Fruit fly (Drosophila melanogaster): ENCODE measurements around the gene CG7432.

Gene CG7432

DNA sequence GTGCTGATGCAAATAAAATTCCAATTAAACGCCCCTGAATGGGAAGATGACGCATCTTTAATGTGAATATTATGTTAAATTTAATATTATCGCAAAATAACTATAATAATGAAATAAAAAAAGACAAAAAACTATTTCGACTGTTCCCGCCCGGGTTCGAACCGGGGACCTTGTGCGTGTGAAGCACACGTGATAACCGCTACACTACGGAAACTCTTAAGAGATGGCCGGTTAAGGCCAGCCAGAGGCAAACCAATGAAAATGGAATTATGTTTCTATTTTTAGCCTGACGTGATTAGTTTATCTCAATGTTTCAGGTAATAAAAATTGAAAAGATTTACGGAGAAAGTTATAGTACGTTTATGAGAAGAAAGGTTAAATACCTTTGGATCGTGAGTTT, 7.3 kb downstream of the CG7432 start:
- TF ChIP-seq foxo (GFP tag; optimal IDR thresholded peaks at IDR 0.05) (no peak), GATAd (GFP tag; optimal IDR thresholded peaks at IDR 0.05) (no peak), br (GFP tag; optimal IDR thresholded peaks at IDR 0.05) (no peak), dsf (GFP tag; optimal IDR thresholded peaks at IDR 0.05; ENCODE audit: borderline replicate concordance) (no peak), Jra (GFP tag; optimal IDR thresholded peaks at IDR 0.05) (no peak), CG32264 (GFP tag; optimal IDR thresholded peaks at IDR 0.05) (no peak), Abd-B (GFP tag; optimal IDR thresholded peaks at IDR 0.05) (no peak), rgr (GFP tag; optimal IDR thresholded peaks at IDR 0.05) (no peak), Rel (GFP tag; optimal IDR thresholded peaks at IDR 0.05) (no peak), Rel (tag; optimal IDR thresholded peaks at IDR 0.05) (no peak), ey (GFP tag; optimal IDR thresholded peaks at IDR 0.05) (no peak), jim (GFP tag; optimal IDR thresholded peaks at IDR 0.05) (no peak), Mio (GFP tag; optimal IDR thresholded peaks at IDR 0.05) (no peak), lola (GFP tag; optimal IDR thresholded peaks at IDR 0.05) (no peak)

DNA sequence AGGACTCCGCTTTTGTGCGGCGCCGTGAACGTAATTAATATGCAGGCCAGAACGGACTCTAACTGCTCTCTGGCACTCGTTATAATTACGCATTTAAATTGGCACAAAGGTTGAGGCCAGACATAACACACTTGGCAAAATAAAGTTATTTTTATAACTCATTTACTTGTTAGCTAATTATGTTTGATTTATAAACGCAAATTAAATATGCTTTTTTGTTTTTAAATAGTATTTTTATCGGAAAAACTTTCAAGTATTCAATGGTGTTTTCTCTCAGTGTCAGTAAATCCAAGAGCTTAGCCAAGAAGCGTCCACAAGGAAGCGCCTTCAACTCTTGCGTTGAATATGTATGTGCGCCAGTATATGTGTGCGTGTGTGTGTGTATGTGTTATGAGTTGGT, 8.1 kb downstream of the CG7432 start:
- TF ChIP-seq dmrt93B (GFP tag; optimal IDR thresholded peaks at IDR 0.05) (no peak), Abd-B (GFP tag; optimal IDR thresholded peaks at IDR 0.05) (no peak), fru (GFP tag; optimal IDR thresholded peaks at IDR 0.05) (no peak), Jra (GFP tag; optimal IDR thresholded peaks at IDR 0.05) (no peak), Myc (optimal IDR thresholded peaks at IDR 0.05) (no peak), foxo (GFP tag; optimal IDR thresholded peaks at IDR 0.05) (peak in 1 of 2 experiments; percentile 32), Sp1 (GFP tag; optimal IDR thresholded peaks at IDR 0.05) (no peak), Rel (GFP tag; optimal IDR thresholded peaks at IDR 0.05) (no peak), Rel (tag; optimal IDR thresholded peaks at IDR 0.05) (no peak), brk (GFP tag; optimal IDR thresholded peaks at IDR 0.05) (no peak), CG32264 (GFP tag; optimal IDR thresholded peaks at IDR 0.05) (no peak), Hr78 (GFP tag; optimal IDR thresholded peaks at IDR 0.05) (no peak), GATAd (GFP tag; optimal IDR thresholded peaks at IDR 0.05) (no peak), psq (GFP tag; optimal IDR thresholded peaks at IDR 0.05) (no peak), OdsH (GFP tag; optimal IDR thresholded peaks at IDR 0.05) (no peak), ey (GFP tag; optimal IDR thresholded peaks at IDR 0.05) (peak; percentile 30), CG9705 (GFP tag; optimal IDR thresholded peaks at IDR 0.05) (no peak), woc (GFP tag; optimal IDR thresholded peaks at IDR 0.05) (no peak), br (GFP tag; optimal IDR thresholded peaks at IDR 0.05) (peak; percentile 8), Dfd (GFP tag; optimal IDR thresholded peaks at IDR 0.05) (no peak), jim (GFP tag; optimal IDR thresholded peaks at IDR 0.05) (no peak), dsf (GFP tag; optimal IDR thresholded peaks at IDR 0.05; ENCODE audit: borderline replicate concordance) (no peak), CrebA (GFP tag; optimal IDR thresholded peaks at IDR 0.05; ENCODE audit: borderline replicate concordance) (no peak), Mio (GFP tag; optimal IDR thresholded peaks at IDR 0.05) (no peak), rgr (GFP tag; optimal IDR thresholded peaks at IDR 0.05) (no peak), usp (GFP tag; optimal IDR thresholded peaks at IDR 0.05) (no peak), N (GFP tag; optimal IDR thresholded peaks at IDR 0.05) (no peak), Hnf4 (GFP tag; optimal IDR thresholded peaks at IDR 0.05) (no peak), Hr83 (GFP tag; optimal IDR thresholded peaks at IDR 0.05; ENCODE audit: poor library complexity, severe bottlenecking) (no peak), h (GFP tag; optimal IDR thresholded peaks at IDR 0.05) (peak; percentile 28), HLH106 (tag; optimal IDR thresholded peaks at IDR 0.05) (no peak), Vsx2 (GFP tag; optimal IDR thresholded peaks at IDR 0.05; ENCODE audit: partially characterized antibody) (no peak)

DNA sequence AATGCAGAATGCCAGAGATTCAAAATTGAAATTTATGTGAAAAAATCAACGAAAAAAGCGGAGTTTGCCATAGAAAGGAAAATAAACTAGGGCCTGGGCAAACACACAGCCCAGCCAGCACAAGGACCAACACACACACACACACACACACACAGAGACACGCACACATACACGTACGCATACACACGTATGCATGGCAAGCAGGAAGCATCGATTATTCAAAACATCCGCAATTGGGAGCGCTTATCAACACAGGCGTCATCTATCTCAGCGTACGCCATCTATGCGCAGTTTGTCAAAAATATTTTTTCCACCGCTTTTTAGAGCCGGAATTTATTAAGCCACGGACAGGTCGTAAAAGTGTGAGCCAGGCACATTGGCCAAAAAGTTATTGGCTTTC, 15.0 kb downstream of the CG7432 start:
- no peak for TF ChIP-seq Rel (GFP tag; optimal IDR thresholded peaks at IDR 0.05)
- TF ChIP-seq Rel (tag; optimal IDR thresholded peaks at IDR 0.05), result no peak
- peak; percentile 51 for TF ChIP-seq Dfd (GFP tag; optimal IDR thresholded peaks at IDR 0.05)

DNA sequence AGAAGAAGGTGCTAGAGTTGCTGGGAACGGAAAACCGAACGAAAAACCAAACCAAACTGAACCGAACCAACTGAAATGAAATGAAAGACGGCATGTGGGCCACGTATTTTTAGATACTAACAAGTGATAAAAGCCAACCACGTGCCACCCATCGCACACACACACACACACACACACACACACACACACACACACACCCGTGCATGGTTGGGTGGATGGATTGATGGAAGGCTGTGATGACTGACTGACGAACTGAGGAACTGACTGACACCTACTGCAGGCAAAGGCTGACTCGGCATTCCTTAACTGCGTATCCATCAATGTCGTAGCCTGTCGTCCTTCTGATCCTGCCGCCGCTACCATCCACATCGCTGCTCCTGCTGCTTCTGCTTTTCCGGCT, 17.6 kb downstream of the CG7432 start:
- TF ChIP-seq Vsx2 (GFP tag; optimal IDR thresholded peaks at IDR 0.05; ENCODE audit: partially characterized antibody) (no peak), Dfd (GFP tag; optimal IDR thresholded peaks at IDR 0.05) (peak; percentile 56), h (GFP tag; optimal IDR thresholded peaks at IDR 0.05) (no peak)

DNA sequence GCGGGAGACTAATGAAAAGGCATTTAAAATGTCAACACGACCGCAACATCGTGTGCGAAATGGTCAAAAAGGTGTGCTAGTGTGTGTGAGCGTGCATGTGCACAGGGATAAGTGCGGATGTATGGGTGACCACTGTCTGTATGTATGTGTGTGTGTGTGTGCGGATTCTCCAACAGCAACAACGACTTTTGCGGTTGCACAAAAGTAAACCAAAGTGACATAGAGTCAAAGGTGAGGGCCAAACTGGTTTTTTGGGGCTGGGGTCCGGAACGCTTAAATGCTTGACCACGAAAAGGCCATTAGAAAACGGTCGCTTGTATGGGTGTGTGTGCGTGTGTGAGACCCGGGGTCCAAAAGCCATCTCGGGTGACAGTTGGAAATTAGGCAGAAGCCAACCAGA, 38.6 kb downstream of the CG7432 start:
- no peak for TF ChIP-seq usp (GFP tag; optimal IDR thresholded peaks at IDR 0.05)
- no peak for TF ChIP-seq HLH106 (tag; optimal IDR thresholded peaks at IDR 0.05)
- no peak for TF ChIP-seq Hnf4 (GFP tag; optimal IDR thresholded peaks at IDR 0.05)
- no peak for TF ChIP-seq N (GFP tag; optimal IDR thresholded peaks at IDR 0.05)
- TF ChIP-seq sage (GFP tag; optimal IDR thresholded peaks at IDR 0.05), result no peak
- TF ChIP-seq Myc (optimal IDR thresholded peaks at IDR 0.05), result no peak
- TF ChIP-seq Rel (GFP tag; optimal IDR thresholded peaks at IDR 0.05), result no peak
- no peak for TF ChIP-seq Rel (tag; optimal IDR thresholded peaks at IDR 0.05)
- no peak for TF ChIP-seq Jra (GFP tag; optimal IDR thresholded peaks at IDR 0.05)
- TF ChIP-seq Sp1 (GFP tag; optimal IDR thresholded peaks at IDR 0.05), result no peak
- TF ChIP-seq Abd-B (GFP tag; optimal IDR thresholded peaks at IDR 0.05), result no peak
- TF ChIP-seq lola (GFP tag; optimal IDR thresholded peaks at IDR 0.05), result no peak
- no peak for TF ChIP-seq foxo (GFP tag; optimal IDR thresholded peaks at IDR 0.05)
- no peak for TF ChIP-seq OdsH (GFP tag; optimal IDR thresholded peaks at IDR 0.05)
- no peak for TF ChIP-seq brk (GFP tag; optimal IDR thresholded peaks at IDR 0.05)
- TF ChIP-seq dsf (GFP tag; optimal IDR thresholded peaks at IDR 0.05; ENCODE audit: borderline replicate concordance), result no peak
- TF ChIP-seq Vsx2 (GFP tag; optimal IDR thresholded peaks at IDR 0.05; ENCODE audit: partially characterized antibody), result no peak
- TF ChIP-seq psq (GFP tag; optimal IDR thresholded peaks at IDR 0.05), result no peak
- no peak for TF ChIP-seq dmrt93B (GFP tag; optimal IDR thresholded peaks at IDR 0.05)
- TF ChIP-seq Hr78 (GFP tag; optimal IDR thresholded peaks at IDR 0.05), result no peak
- no peak for TF ChIP-seq jim (GFP tag; optimal IDR thresholded peaks at IDR 0.05)
